Worm (Caenorhabditis elegans): Measurements from ENCODE around the gene ubxn-3.

- TF ChIP-seq ztf-29 (GFP tag; IDR thresholded peaks at IDR 0.05) (no peak), ref-1 (GFP tag; conservative IDR thresholded peaks at IDR 0.05) (no peak), med-1 (GFP tag; optimal IDR thresholded peaks at IDR 0.05; ENCODE audit: insufficient read depth) (no peak), flt-1 (GFP tag; IDR thresholded peaks at IDR 0.05) (no peak), tab-1 (GFP tag; IDR thresholded peaks at IDR 0.05) (no peak), T22C8.4 (GFP tag; IDR thresholded peaks at IDR 0.05) (no peak), klf-2 (GFP tag; conservative IDR thresholded peaks at IDR 0.05) (no peak), ztf-23 (GFP tag; IDR thresholded peaks at IDR 0.05) (no peak), cog-1 (tag; optimal IDR thresholded peaks at IDR 0.05) (no peak)
Measured at ce11 chrII:263563-263962, 43.1 kb upstream of the ubxn-3 start, which contains the start of gene scc-2.

Data from whole organism, midembryonic.